Worm (Caenorhabditis elegans): Measurements from ENCODE around the gene basl-1.

DNA sequence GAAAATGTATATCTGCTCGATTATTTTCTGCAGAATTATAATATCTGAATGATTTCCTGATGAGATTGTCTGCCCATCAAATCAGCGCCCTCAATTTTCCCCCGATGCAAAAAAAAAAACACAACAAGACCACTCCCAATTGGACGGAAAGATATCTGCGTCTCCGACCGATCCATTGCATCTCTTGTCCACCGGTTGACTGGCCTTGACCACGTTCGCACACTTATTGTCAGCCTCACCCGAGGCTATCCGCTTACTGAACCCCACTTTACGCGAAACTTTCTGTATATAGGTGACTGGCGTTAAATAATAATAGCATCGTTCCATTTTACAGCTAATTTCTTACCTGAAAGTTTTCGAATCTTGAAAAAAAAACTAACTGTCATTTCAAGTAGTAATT lies 20.4 kb upstream of the basl-1 start:
- TF ChIP-seq pbrm-1 (GFP tag; IDR thresholded peaks at IDR 0.05) (no peak), F49E8.2 (tag; optimal IDR thresholded peaks at IDR 0.05; ENCODE audit: insufficient read depth) (no peak), ceh-100 (GFP tag; IDR thresholded peaks at IDR 0.05) (no peak), rpc-1 (optimal IDR thresholded peaks at IDR 0.05) (no peak), rpc-1 (tag; optimal IDR thresholded peaks at IDR 0.05) (no peak), lin-35 (GFP tag; optimal IDR thresholded peaks at IDR 0.05) (no peak), cebp-2 (GFP tag; IDR thresholded peaks at IDR 0.05) (no peak), let-526 (GFP tag; IDR thresholded peaks at IDR 0.05) (no peak)

All from whole organism, young adult.